Worm (Caenorhabditis elegans) whole organism, L4/young adult: ENCODE measurements around the gene T09D3.9.

ENCODE experiments used
- W03F9.2 ChIP-seq: fragments of 150-350 bp; optimal IDR thresholded peaks from 2 replicates; lab custom pipeline; 2014; ENCODE audit warnings: missing biosample characterization, missing genetic modification characterization
- dao-5 ChIP-seq: sonication (generic microtip); optimal IDR thresholded peaks from 2 replicates; lab custom pipeline; 2016; ENCODE audit warnings: missing genotype, missing genetic modification characterization, moderate library complexity, missing compliant biosample characterization
- him-1 ChIP-seq: sonication (generic microtip); optimal IDR thresholded peaks from 2 replicates; lab custom pipeline; 2016; ENCODE audit warnings: missing genotype, missing genetic modification reagents, missing genetic modification characterization, missing compliant biosample characterization

DNA sequence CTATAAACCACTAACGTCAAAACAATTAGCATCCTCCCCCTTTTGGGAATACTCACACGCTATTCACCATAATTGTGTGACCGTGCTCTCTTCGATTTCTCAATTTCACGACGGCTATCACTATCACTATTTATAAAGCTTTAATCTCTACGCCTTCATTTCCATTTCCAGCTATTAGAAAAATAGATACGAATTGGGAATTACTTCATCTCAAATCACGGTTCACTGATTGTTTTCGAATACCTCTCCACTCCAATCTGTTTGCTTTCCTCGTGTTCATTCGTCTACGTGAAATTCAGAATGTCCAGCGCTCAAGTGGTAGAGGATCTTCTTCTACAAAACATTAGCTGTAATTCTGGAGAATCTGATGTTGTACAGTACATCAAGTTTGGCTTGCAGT, 31.8 kb downstream of the T09D3.9 start, which contains the start of gene srg-29:
- TF ChIP-seq him-1 (tag; lab: Kevin White, UChicago): no peak
- TF ChIP-seq W03F9.2 (tag; lab: Kevin White, UChicago): no peak
- TF ChIP-seq dao-5: no peak
